Worm (Caenorhabditis elegans) whole organism, young adult: ENCODE measurements around the gene mmaa-1.
A peak's percentile ranks its signal among the peaks of the same experiment; 100 is the strongest.

Experiments
- B0336.3 ChIP-seq: fragments of 200-800 bp; sonication (Bioruptor generic); IDR thresholded peaks from 2 replicates; pipeline ENCODE4 v1.3.6; 2022; ENCODE audit warnings: missing genetic modification characterization, missing compliant biosample characterization
- D2030.7 ChIP-seq: fragments of 200-800 bp; sonication (Bioruptor generic); IDR thresholded peaks from 2 replicates; pipeline ENCODE4 v1.3.6; 2022; ENCODE audit warnings: missing genetic modification reagents, missing genetic modification characterization, missing compliant biosample characterization
- F10E7.11 ChIP-seq: sonication (generic microtip); optimal IDR thresholded peaks from 2 replicates; lab custom pipeline; 2017; ENCODE audit warnings: mild to moderate bottlenecking, missing genetic modification characterization, moderate library complexity, missing compliant biosample characterization
- F23B12.7 ChIP-seq: sonication (generic microtip); optimal IDR thresholded peaks from 2 replicates; lab custom pipeline; 2017; ENCODE audit warnings: missing genetic modification characterization, mild to moderate bottlenecking, missing compliant biosample characterization, antibody characterized with exemption, moderate library complexity; ENCODE audit not compliant: insufficient read depth
- F39B2.1 ChIP-seq: fragments of 200-800 bp; sonication (Bioruptor generic); IDR thresholded peaks from 2 replicates; pipeline ENCODE4 v1.3.6; 2022; ENCODE audit warnings: missing genetic modification reagents, missing genetic modification characterization, missing compliant biosample characterization
- F57A8.1 ChIP-seq: fragments of 200-800 bp; sonication (Bioruptor generic); optimal IDR thresholded peaks from 2 replicates; lab custom pipeline; 2018; ENCODE audit warnings: mild to moderate bottlenecking, missing genetic modification characterization, moderate library complexity, missing compliant biosample characterization
- F57C9.4 ChIP-seq: sonication (generic microtip); optimal IDR thresholded peaks from 2 replicates; lab custom pipeline; 2017; ENCODE audit warnings: mild to moderate bottlenecking, missing genetic modification characterization, missing compliant biosample characterization
- K11D2.4 ChIP-seq: fragments of 200-800 bp; sonication (Bioruptor generic); IDR thresholded peaks from 2 replicates; pipeline ENCODE4 v1.3.6; 2022; ENCODE audit warnings: missing genetic modification reagents, missing genetic modification characterization, missing compliant biosample characterization
- K12H6.12 ChIP-seq: fragments of 200-800 bp; sonication (Bioruptor generic); optimal IDR thresholded peaks from 2 replicates; lab custom pipeline; 2018; ENCODE audit warnings: mild to moderate bottlenecking, missing genetic modification characterization, missing compliant biosample characterization
- T26A5.8 ChIP-seq: sonication (generic microtip); optimal IDR thresholded peaks from 2 replicates; lab custom pipeline; 2016; ENCODE audit warnings: missing genetic modification characterization, missing compliant biosample characterization
- Y53F4B.3 ChIP-seq: fragments of 200-800 bp; sonication (Bioruptor generic); IDR thresholded peaks from 2 replicates; pipeline ENCODE4 v1.3.6; 2022; ENCODE audit warnings: missing genetic modification reagents, missing genetic modification characterization, missing compliant biosample characterization
- Y56A3A.18 ChIP-seq: fragments of 200-800 bp; sonication (Bioruptor generic); IDR thresholded peaks from 2 replicates; pipeline ENCODE4 v1.3.6; 2022; ENCODE audit warnings: missing genetic modification reagents, missing genetic modification characterization, missing compliant biosample characterization
- Y67H2A.10 ChIP-seq: fragments of 200-800 bp; sonication (Bioruptor generic); conservative IDR thresholded peaks from 2 replicates; pipeline ENCODE4 v1.3.6; 2022; ENCODE audit warnings: missing genetic modification reagents, missing genetic modification characterization, missing compliant biosample characterization
- ZK185.1 ChIP-seq: sonication (generic microtip); optimal IDR thresholded peaks from 2 replicates; lab custom pipeline; 2016; ENCODE audit warnings: mild to moderate bottlenecking, missing genetic modification characterization, missing compliant biosample characterization; ENCODE audit not compliant: poor library complexity, severe bottlenecking
- aptf-2 ChIP-seq: fragments of 200-800 bp; sonication (Bioruptor generic); conservative IDR thresholded peaks from 2 replicates; pipeline ENCODE4 v1.3.6; 2022; ENCODE audit warnings: missing genetic modification reagents, missing genetic modification characterization, missing compliant biosample characterization
- attf-3 ChIP-seq: fragments of 200-800 bp; sonication (Bioruptor generic); conservative IDR thresholded peaks from 2 replicates; pipeline ENCODE4 v1.3.6; 2022; ENCODE audit warnings: missing genetic modification reagents, missing genetic modification characterization, missing compliant biosample characterization
- bed-1 ChIP-seq: fragments of 200-800 bp; sonication (Bioruptor generic); IDR thresholded peaks from 2 replicates; pipeline ENCODE4 v1.3.6; 2022; ENCODE audit warnings: missing genetic modification reagents, missing genetic modification characterization, missing compliant biosample characterization
- ceh-27 ChIP-seq: fragments of 200-800 bp; sonication (Bioruptor generic); optimal IDR thresholded peaks from 2 replicates; lab custom pipeline; 2018; ENCODE audit warnings: mild to moderate bottlenecking, missing genetic modification characterization, moderate library complexity, missing compliant biosample characterization
- ceh-58 ChIP-seq: fragments of 200-800 bp; sonication (Bioruptor generic); IDR thresholded peaks from 2 replicates; pipeline ENCODE4 v1.3.6; 2022; ENCODE audit warnings: missing genetic modification characterization, missing compliant biosample characterization
- chd-7 ChIP-seq: sonication (generic microtip); optimal IDR thresholded peaks from 2 replicates; lab custom pipeline; 2016; ENCODE audit warnings: mild to moderate bottlenecking, missing genetic modification characterization, moderate library complexity, missing compliant biosample characterization
- dox-1 ChIP-seq: fragments of 200-800 bp; sonication (Bioruptor generic); IDR thresholded peaks from 2 replicates; pipeline ENCODE4 v1.3.6; 2022; ENCODE audit warnings: missing genetic modification reagents, missing genetic modification characterization, missing compliant biosample characterization
- ekl-4 ChIP-seq: fragments of 200-800 bp; sonication (Bioruptor generic); IDR thresholded peaks from 2 replicates; pipeline ENCODE4 v1.3.6; 2022; ENCODE audit warnings: missing genetic modification reagents, missing genetic modification characterization, missing compliant biosample characterization
- fkh-3 ChIP-seq: sonication (generic microtip); optimal IDR thresholded peaks from 2 replicates; lab custom pipeline; 2016; ENCODE audit warnings: mild to moderate bottlenecking, missing genetic modification characterization, missing compliant biosample characterization
- hmg-1.2 ChIP-seq: fragments of 200-800 bp; sonication (Bioruptor generic); IDR thresholded peaks from 2 replicates; pipeline ENCODE4 v1.3.6; 2022; ENCODE audit warnings: missing genetic modification reagents, missing genetic modification characterization, missing compliant biosample characterization
- let-607 ChIP-seq, 2 experiments: fragments of 200-800 bp in 1 of 2; sonication (Bioruptor generic) in 1 of 2; sonication (generic microtip) in 1 of 2; optimal IDR thresholded peaks; 2 replicates each; lab custom pipeline; 2016 to 2018; ENCODE audit warnings: mild to moderate bottlenecking in 2 of 2, missing compliant biosample characterization in 2 of 2, missing genetic modification characterization in 2 of 2, moderate library complexity in 2 of 2, missing genotype in 1 of 2
- lin-35 ChIP-seq, 3 experiments: fragments of 150-350 bp in 2 of 3; sonication (generic microtip) in 1 of 3; optimal IDR thresholded peaks; 2 replicates each; lab custom pipeline; 2014 to 2018; ENCODE audit warnings: missing biosample characterization in 3 of 3, missing genetic modification characterization in 3 of 3, missing genetic modification reagents in 3 of 3
- lir-1 ChIP-seq: fragments of 200-800 bp; sonication (Bioruptor generic); conservative IDR thresholded peaks from 2 replicates; pipeline ENCODE4 v1.3.6; 2022; ENCODE audit warnings: missing genetic modification reagents, missing genetic modification characterization, missing compliant biosample characterization
- madf-8 ChIP-seq: fragments of 200-800 bp; sonication (Bioruptor generic); conservative IDR thresholded peaks from 2 replicates; pipeline ENCODE4 v1.3.6; 2022; ENCODE audit warnings: missing genetic modification reagents, missing genetic modification characterization, missing compliant biosample characterization
- mes-4 ChIP-seq: sonication (generic microtip); optimal IDR thresholded peaks from 2 replicates; lab custom pipeline; 2016; ENCODE audit warnings: missing genotype, missing genetic modification characterization, missing compliant biosample characterization
- nfya-1 ChIP-seq: sonication (generic microtip); optimal IDR thresholded peaks from 2 replicates; lab custom pipeline; 2017; ENCODE audit warnings: antibody characterized with exemption, missing compliant biosample characterization, missing genetic modification characterization, borderline replicate concordance; ENCODE audit not compliant: insufficient read depth
- nfya-2 ChIP-seq: fragments of 200-800 bp; sonication (Bioruptor generic); IDR thresholded peaks from 2 replicates; pipeline ENCODE4 v1.3.6; 2022; ENCODE audit warnings: missing genetic modification reagents, missing genetic modification characterization, missing compliant biosample characterization
- nfyb-1 ChIP-seq: fragments of 200-800 bp; sonication (Bioruptor generic); IDR thresholded peaks from 2 replicates; pipeline ENCODE4 v1.3.6; 2022; ENCODE audit warnings: missing genetic modification reagents, missing genetic modification characterization, missing compliant biosample characterization
- nhr-80 ChIP-seq: sonication (generic microtip); optimal IDR thresholded peaks from 2 replicates; lab custom pipeline; 2016; ENCODE audit warnings: missing genetic modification characterization, missing compliant biosample characterization
- nhr-90 ChIP-seq: sonication (generic microtip); optimal IDR thresholded peaks from 2 replicates; lab custom pipeline; 2016; ENCODE audit warnings: missing genotype, mild to moderate bottlenecking, missing genetic modification characterization, missing compliant biosample characterization
- repo-1 ChIP-seq: sonication (generic microtip); optimal IDR thresholded peaks from 2 replicates; lab custom pipeline; 2017; ENCODE audit warnings: mild to moderate bottlenecking, missing genetic modification characterization, missing compliant biosample characterization
- sdz-38 ChIP-seq: sonication (generic microtip); optimal IDR thresholded peaks from 2 replicates; lab custom pipeline; 2016; ENCODE audit warnings: missing genotype, missing genetic modification characterization, missing compliant biosample characterization
- sea-2 ChIP-seq: fragments of 200-800 bp; sonication (Bioruptor generic); IDR thresholded peaks from 2 replicates; pipeline ENCODE4 v1.3.6; 2022; ENCODE audit warnings: missing genetic modification characterization, missing compliant biosample characterization
- snpc-3.4 ChIP-seq: sonication (generic microtip); optimal IDR thresholded peaks from 2 replicates; lab custom pipeline; 2017; ENCODE audit warnings: missing genetic modification characterization, mild to moderate bottlenecking, missing compliant biosample characterization, antibody characterized with exemption, moderate library complexity, missing genotype, missing genetic modification reagents
- snpc-4 ChIP-seq, 5 experiments: fragments of 150-350 bp in 1 of 5; sonication (generic microtip) in 4 of 5; optimal IDR thresholded peaks; 2 replicates each; lab custom pipeline; 2014 to 2018; ENCODE audit warnings: missing genetic modification characterization in 5 of 5, missing biosample characterization in 3 of 5, antibody characterized with exemption in 2 of 5, mild to moderate bottlenecking in 2 of 5, missing compliant biosample characterization in 2 of 5, missing genotype in 2 of 5, moderate library complexity in 2 of 5, missing genetic modification reagents in 1 of 5
- somi-1 ChIP-seq: fragments of 200-800 bp; sonication (Bioruptor generic); optimal IDR thresholded peaks from 2 replicates; lab custom pipeline; 2018; ENCODE audit warnings: mild to moderate bottlenecking, missing genetic modification characterization, missing compliant biosample characterization
- tbp1 ChIP-seq: fragments of 200-800 bp; sonication (Bioruptor generic); optimal IDR thresholded peaks from 2 replicates; lab custom pipeline; 2018; ENCODE audit warnings: mild to moderate bottlenecking, missing genetic modification characterization, missing compliant biosample characterization
- ztf-25 ChIP-seq: fragments of 200-800 bp; sonication (Bioruptor generic); IDR thresholded peaks from 2 replicates; pipeline ENCODE4 v1.3.6; 2022; ENCODE audit warnings: missing genetic modification reagents, missing genetic modification characterization, missing compliant biosample characterization
- ztf-28 ChIP-seq: fragments of 200-800 bp; sonication (Bioruptor generic); IDR thresholded peaks from 2 replicates; pipeline ENCODE4 v1.3.6; 2022; ENCODE audit warnings: missing genetic modification reagents, missing genetic modification characterization, missing compliant biosample characterization
- ztf-6 ChIP-seq: fragments of 200-800 bp; sonication (Bioruptor generic); IDR thresholded peaks from 2 replicates; pipeline ENCODE4 v1.3.6; 2022; ENCODE audit warnings: missing genetic modification reagents, missing genetic modification characterization, missing compliant biosample characterization

The mmaa-1 gene

ce11 chrII:7144307-7144706 lies 43.3 kb upstream of the mmaa-1 start, which contains the start of gene npr-31:
TSS of gene npr-31 (plus strand) at chrII:7144607.
- no peak for TF ChIP-seq let-607 (tag; optimal IDR thresholded peaks at IDR 0.05; lab: Kevin White, UChicago)
- TF ChIP-seq ceh-27, result no peak
- TF ChIP-seq ekl-4 (GFP tag; lab: Robert Waterston, UW), result no peak
- no peak for TF ChIP-seq F23B12.7 (tag; lab: Kevin White, UChicago)
- TF ChIP-seq lin-35 (GFP tag; optimal IDR thresholded peaks at IDR 0.05; lab: Kevin White, UChicago), result no peak
- no peak for TF ChIP-seq B0336.3
- no peak for TF ChIP-seq nfya-1 (tag; lab: Kevin White, UChicago)
- TF ChIP-seq mes-4, result no peak
- TF ChIP-seq D2030.7, result no peak
- no peak for TF ChIP-seq K11D2.4 (GFP tag; lab: Robert Waterston, UW)
- TF ChIP-seq hmg-1.2 (GFP tag; lab: Robert Waterston, UW), result no peak
- no peak for TF ChIP-seq T26A5.8 (tag; lab: Kevin White, UChicago)
- no peak for TF ChIP-seq snpc-4 (GFP tag; optimal IDR thresholded peaks at IDR 0.05; lab: Kevin White, UChicago)
- no peak for TF ChIP-seq snpc-4 (tag; optimal IDR thresholded peaks at IDR 0.05; lab: Kevin White, UChicago)
- no peak for TF ChIP-seq nfyb-1 (GFP tag; lab: Robert Waterston, UW)
- no peak for TF ChIP-seq ZK185.1

DNA sequence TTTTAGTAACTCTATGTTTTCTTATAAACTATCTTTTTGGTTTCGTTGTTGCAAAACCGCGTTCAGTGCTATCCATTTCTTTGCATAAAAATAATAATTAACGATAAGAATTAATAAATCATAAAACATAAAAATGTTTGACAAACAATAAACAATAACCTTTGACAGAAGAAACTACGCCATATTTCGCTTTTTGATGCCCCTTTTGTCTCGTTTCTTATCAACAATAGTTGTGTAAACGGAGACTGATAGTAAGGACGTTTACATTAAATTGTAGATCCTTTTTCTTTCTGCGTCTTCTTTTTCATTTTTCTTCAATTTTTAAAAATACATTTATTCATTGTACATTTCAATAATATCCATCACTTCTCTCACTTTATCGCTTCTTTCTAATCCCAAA lies 38.1 kb upstream of the mmaa-1 start:
- TF ChIP-seq ztf-6 (no peak), nfya-2 (GFP tag; lab: Robert Waterston, UW) (no peak), nhr-80 (peak; percentile 28), F57C9.4 (tag; lab: Kevin White, UChicago) (no peak), aptf-2 (GFP tag; lab: Robert Waterston, UW) (no peak)

DNA sequence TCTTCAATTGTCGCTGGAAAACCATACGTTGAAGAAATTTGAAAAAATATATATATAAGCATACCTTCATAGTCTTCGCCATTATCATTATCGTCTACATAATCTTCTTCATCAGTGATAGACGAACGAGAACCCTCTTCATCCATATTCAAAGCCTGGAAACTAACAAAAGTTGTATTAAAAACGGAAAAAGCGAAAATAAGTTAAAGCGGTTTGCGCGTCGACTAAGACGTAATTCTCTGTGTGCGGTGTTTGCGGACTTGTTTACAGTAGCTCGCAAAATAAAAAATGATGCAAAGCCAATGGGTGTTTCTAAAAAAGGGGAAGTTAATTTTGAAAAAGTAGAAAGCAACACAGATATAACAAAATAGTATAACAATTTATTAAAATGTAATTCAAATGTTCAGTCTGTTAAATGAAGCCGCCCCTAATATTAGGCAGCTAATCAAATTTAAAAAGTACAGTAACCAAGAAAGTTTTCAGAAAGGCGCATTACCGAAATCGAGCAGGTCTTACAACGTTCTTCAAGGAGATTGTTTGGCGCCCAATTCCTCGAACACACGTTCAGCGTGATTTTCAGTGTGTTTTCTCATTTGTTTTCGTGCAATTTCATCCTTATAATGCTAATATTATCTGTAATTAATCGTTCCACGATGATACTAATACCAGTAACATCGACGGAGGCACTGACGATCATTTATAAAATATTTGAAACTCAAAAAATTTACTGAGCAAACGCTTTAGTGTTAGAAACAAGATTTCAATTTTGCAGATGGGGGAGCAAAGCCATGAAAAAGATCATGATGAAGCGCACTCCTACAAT lies 31.1 kb upstream of the mmaa-1 start, which contains the start of the genes T07F8.4 and gld-3:
TSS of gene T07F8.4 (minus strand) at position 162 of the 823 bp plus-strand sequence.
TSS of gene gld-3 (plus strand) at position 773 of the 823 bp plus-strand sequence.
- TF ChIP-seq B0336.3, result no peak
- no peak for TF ChIP-seq attf-3 (GFP tag; lab: Robert Waterston, UW)
- TF ChIP-seq tbp1 (GFP tag; lab: Kevin White, UChicago), result no peak
- TF ChIP-seq F57A8.1 (GFP tag; lab: Kevin White, UChicago), result no peak
- no peak for TF ChIP-seq sdz-38
- TF ChIP-seq lir-1 (GFP tag; lab: Robert Waterston, UW), result no peak
- peak; percentile 24 for TF ChIP-seq snpc-3.4 (tag; lab: Kevin White, UChicago)
- no peak for TF ChIP-seq bed-1 (GFP tag; lab: Robert Waterston, UW)
- TF ChIP-seq nhr-90 (tag; lab: Kevin White, UChicago), result no peak
- TF ChIP-seq K12H6.12, result no peak
- TF ChIP-seq madf-8 (GFP tag; lab: Robert Waterston, UW), result peak; percentile 81
- TF ChIP-seq F10E7.11 (tag; lab: Kevin White, UChicago), result no peak
- TF ChIP-seq dox-1 (GFP tag; lab: Robert Waterston, UW), result peak; percentile 69
- TF ChIP-seq F39B2.1 (GFP tag; lab: Robert Waterston, UW), result no peak
- TF ChIP-seq Y53F4B.3 (GFP tag; lab: Robert Waterston, UW), result no peak
- TF ChIP-seq nfya-1 (tag; lab: Kevin White, UChicago), result no peak
- TF ChIP-seq fkh-3 (tag; lab: Kevin White, UChicago), result no peak
- no peak for TF ChIP-seq repo-1 (tag; lab: Kevin White, UChicago)
- TF ChIP-seq ceh-58 (GFP tag; lab: Robert Waterston, UW), result no peak
- no peak for TF ChIP-seq Y56A3A.18 (GFP tag; lab: Robert Waterston, UW)
- no peak for TF ChIP-seq somi-1 (GFP tag; lab: Kevin White, UChicago)
- TF ChIP-seq ztf-28 (GFP tag; lab: Robert Waterston, UW), result 0 out of 2 replicates have a peak, but pooled peaks have one; percentile 4
- no peak for TF ChIP-seq sea-2 (GFP tag; lab: Robert Waterston, UW)
- no peak for TF ChIP-seq Y67H2A.10 (GFP tag; lab: Robert Waterston, UW)
- no peak for TF ChIP-seq ztf-25
- no peak for TF ChIP-seq chd-7 (tag; lab: Kevin White, UChicago)
- no peak for TF ChIP-seq snpc-4 (GFP tag; optimal IDR thresholded peaks at IDR 0.05; lab: Kevin White, UChicago)
- peak in 2 of 4 experiments; percentile 15 to 32 for TF ChIP-seq snpc-4 (tag; optimal IDR thresholded peaks at IDR 0.05; lab: Kevin White, UChicago)
